Worm (Caenorhabditis elegans) whole organism, L2 larva: ENCODE results near the gene F52D10.4.

Experiments used
- Y55F3AM.14 ChIP-seq: fragments of 200-800 bp; sonication (Bioruptor generic); optimal IDR thresholded peaks from 2 replicates; lab custom pipeline; 2018; ENCODE audit warnings: mild to moderate bottlenecking, missing genetic modification characterization, missing compliant biosample characterization
- aly-2 ChIP-seq: fragments of 150-350 bp; optimal IDR thresholded peaks from 2 replicates; lab custom pipeline; 2014; ENCODE audit warnings: missing biosample characterization, missing genetic modification characterization
- ama-1 ChIP-seq: fragments of 150-350 bp; optimal IDR thresholded peaks from 2 replicates; lab custom pipeline; 2018; ENCODE audit warnings: inconsistent platforms
- egl-27 ChIP-seq: sonication (generic microtip); optimal IDR thresholded peaks from 3 replicates; lab custom pipeline; 2017; ENCODE audit warnings: missing biosample characterization, missing genetic modification reagents, missing genetic modification characterization
- lin-11 ChIP-seq: fragments of 150-350 bp; sonication (generic microtip); optimal IDR thresholded peaks from 2 replicates; lab custom pipeline; 2014; ENCODE audit warnings: missing biosample characterization, missing genetic modification characterization, inconsistent platforms, mixed read lengths
- lin-13 ChIP-seq: fragments of 150-350 bp; optimal IDR thresholded peaks from 2 replicates; lab custom pipeline; 2014; ENCODE audit warnings: missing biosample characterization, missing genetic modification reagents, missing genetic modification characterization
- lin-39 ChIP-seq: fragments of 150-350 bp; optimal IDR thresholded peaks from 2 replicates; lab custom pipeline; 2014; ENCODE audit warnings: missing biosample characterization, missing genetic modification reagents, missing genetic modification characterization
- nhr-11 ChIP-seq: fragments of 150-350 bp; optimal IDR thresholded peaks from 2 replicates; lab custom pipeline; 2014; ENCODE audit warnings: missing biosample characterization, missing genetic modification characterization
- nhr-237 ChIP-seq: fragments of 150-350 bp; optimal IDR thresholded peaks from 2 replicates; lab custom pipeline; 2014; ENCODE audit warnings: missing biosample characterization, missing genetic modification characterization
- nhr-6 ChIP-seq: fragments of 150-350 bp; optimal IDR thresholded peaks from 2 replicates; lab custom pipeline; 2014; ENCODE audit warnings: missing biosample characterization, missing genetic modification characterization
- unc-62 ChIP-seq: fragments of 150-350 bp; optimal IDR thresholded peaks from 2 replicates; lab custom pipeline; 2014; ENCODE audit warnings: missing biosample characterization, missing genetic modification reagents, missing genetic modification characterization
- zag-1 ChIP-seq: fragments of 150-350 bp; optimal IDR thresholded peaks from 2 replicates; lab custom pipeline; 2014; ENCODE audit warnings: missing biosample characterization, missing genetic modification characterization

DNA sequence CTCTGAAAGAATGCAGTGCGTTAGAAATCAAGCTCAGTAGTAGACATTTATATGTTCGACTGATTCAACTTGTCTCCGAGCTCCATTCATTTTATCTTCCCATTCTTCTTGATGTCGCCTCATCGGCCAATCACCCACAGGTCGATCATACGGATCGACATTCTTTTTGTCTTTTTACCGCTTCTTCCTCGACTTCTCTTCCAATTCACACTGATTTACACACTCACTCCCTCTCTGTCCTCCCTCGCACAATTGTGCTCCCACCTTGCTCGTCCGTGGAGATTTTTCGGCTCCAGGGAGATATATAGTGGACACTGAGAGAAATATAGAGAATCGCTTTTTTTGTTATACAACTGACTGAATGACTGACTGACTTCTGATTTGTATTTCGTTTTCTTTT lies 43.1 kb upstream of the F52D10.4 start:
- TF ChIP-seq egl-27 (tag; lab: Kevin White, UChicago): no peak
- TF ChIP-seq ama-1 (lab: Kevin White, UChicago): no peak
- TF ChIP-seq unc-62 (GFP tag; lab: Kevin White, UChicago): no peak
- no peak for TF ChIP-seq zag-1 (tag; lab: Kevin White, UChicago)
- no peak for TF ChIP-seq lin-39 (tag; lab: Kevin White, UChicago)
- no peak for TF ChIP-seq nhr-237 (tag; lab: Kevin White, UChicago)
- no peak for TF ChIP-seq lin-11
- no peak for TF ChIP-seq lin-13 (GFP tag; lab: Kevin White, UChicago)
- TF ChIP-seq nhr-6 (tag; lab: Kevin White, UChicago): no peak
- TF ChIP-seq aly-2 (tag; lab: Kevin White, UChicago): no peak
- no peak for TF ChIP-seq nhr-11
- no peak for TF ChIP-seq Y55F3AM.14 (GFP tag; lab: Kevin White, UChicago)
